Fruit fly (Drosophila melanogaster) whole organism, embryonic: ENCODE measurements around the gene CG6431.
A peak's percentile ranks its signal among the peaks of the same experiment; 100 is the strongest.

Experiments
- BtbVII ChIP-seq: fragments of 200-800 bp; sonication (Bioruptor generic); optimal IDR thresholded peaks from 3 replicates; lab custom pipeline; 2017; ENCODE audit warnings: missing biosample characterization, mild to moderate bottlenecking, missing genetic modification characterization
- CG11093 ChIP-seq: fragments of 200-800 bp; sonication (Bioruptor generic); IDR thresholded peaks from 3 replicates; pipeline ENCODE4 v1.3.6; 2022; ENCODE audit warnings: missing biosample characterization, missing genetic modification characterization
- CG11560 ChIP-seq: fragments of 200-800 bp; sonication (Bioruptor generic); IDR thresholded peaks from 3 replicates; pipeline ENCODE4 v1.3.6; 2022; ENCODE audit warnings: missing biosample characterization, missing genetic modification characterization
- CG14860 ChIP-seq: fragments of 200-800 bp; sonication (Bioruptor generic); IDR thresholded peaks from 3 replicates; pipeline ENCODE4 v1.3.6; 2022; ENCODE audit warnings: missing biosample characterization, missing genetic modification characterization; ENCODE audit not compliant: partially characterized antibody
- CG15601 ChIP-seq: fragments of 200-800 bp; sonication (Bioruptor generic); optimal IDR thresholded peaks from 3 replicates; lab custom pipeline; 2019; ENCODE audit warnings: missing biosample characterization, mild to moderate bottlenecking, missing genetic modification characterization, moderate library complexity
- CG17361 ChIP-seq: fragments of 200-800 bp; sonication (Bioruptor generic); IDR thresholded peaks from 3 replicates; pipeline ENCODE4 v1.3.6; 2022; ENCODE audit warnings: missing biosample characterization, missing genetic modification characterization
- CG18011 ChIP-seq: fragments of 200-800 bp; sonication (Bioruptor generic); optimal IDR thresholded peaks from 2 replicates; lab custom pipeline; 2017; ENCODE audit warnings: missing biosample characterization, missing genetic modification characterization, mild to moderate bottlenecking, moderate library complexity, missing genotype
- CG4404 ChIP-seq: fragments of 200-800 bp; sonication (Bioruptor generic); IDR thresholded peaks from 2 replicates; pipeline ENCODE4 v1.3.6; 2022; ENCODE audit warnings: missing biosample characterization, missing genetic modification characterization
- CG5180 ChIP-seq: fragments of 200-800 bp; sonication (Bioruptor generic); optimal IDR thresholded peaks from 3 replicates; lab custom pipeline; 2017; ENCODE audit warnings: missing biosample characterization, missing genetic modification characterization, mild to moderate bottlenecking, moderate library complexity, missing genetic modification reagents
- CG6813 ChIP-seq: fragments of 200-800 bp; sonication (Bioruptor generic); optimal IDR thresholded peaks from 2 replicates; lab custom pipeline; 2017; ENCODE audit warnings: missing biosample characterization, missing genetic modification characterization, mild to moderate bottlenecking, moderate library complexity, missing genetic modification reagents
- Chrac-16 ChIP-seq: fragments of 200-800 bp; sonication (Bioruptor generic); optimal IDR thresholded peaks from 3 replicates; lab custom pipeline; 2016; ENCODE audit warnings: missing biosample characterization, missing genetic modification characterization
- CrebB ChIP-seq: fragments of 200-800 bp; sonication (Bioruptor generic); optimal IDR thresholded peaks from 3 replicates; lab custom pipeline; 2018; ENCODE audit warnings: missing biosample characterization, mild to moderate bottlenecking, missing genetic modification characterization
- D ChIP-seq, 2 experiments: fragments of 200-800 bp in 1 of 2; fragments of >200 bp in 1 of 2; sonication (Bioruptor generic) in 1 of 2; optimal IDR thresholded peaks; 2 replicates in 1 of 2; 3 replicates in 1 of 2; lab custom pipeline; 2017; ENCODE audit warnings: mild to moderate bottlenecking in 1 of 2, missing biosample characterization in 1 of 2, missing genetic modification characterization in 1 of 2, missing genetic modification reagents in 1 of 2
- Dip3 ChIP-seq: fragments of 200-800 bp; sonication (Bioruptor generic); optimal IDR thresholded peaks from 3 replicates; lab custom pipeline; 2016; ENCODE audit warnings: missing biosample characterization, missing genetic modification characterization
- Ets65A ChIP-seq: fragments of 200-800 bp; sonication (Bioruptor generic); peaks from one replicate; lab custom pipeline; 2016; ENCODE audit warnings: missing biosample characterization, missing genetic modification characterization
- Gug ChIP-seq: fragments of 200-800 bp; sonication (Bioruptor generic); IDR thresholded peaks from 4 replicates; pipeline ENCODE4 v1.3.6; 2022; ENCODE audit warnings: missing biosample characterization, missing genetic modification characterization
- Hr39 ChIP-seq: fragments of >200 bp; optimal IDR thresholded peaks from 2 replicates; lab custom pipeline; 2017
- MESR4 ChIP-seq: fragments of 200-800 bp; sonication (Bioruptor generic); optimal IDR thresholded peaks from 2 replicates; lab custom pipeline; 2018; ENCODE audit warnings: missing biosample characterization, mild to moderate bottlenecking, missing genetic modification characterization, moderate library complexity
- Mes4 ChIP-seq: fragments of 200-800 bp; sonication (Bioruptor generic); optimal IDR thresholded peaks from 2 replicates; lab custom pipeline; 2016; ENCODE audit warnings: missing biosample characterization, missing genetic modification characterization
- NK7.1 ChIP-seq: fragments of 200-800 bp; sonication (Bioruptor generic); optimal IDR thresholded peaks from 3 replicates; lab custom pipeline; 2016; ENCODE audit warnings: missing biosample characterization, missing genetic modification characterization
- Nf-YA ChIP-seq: fragments of 200-800 bp; sonication (Bioruptor generic); IDR thresholded peaks from 2 replicates; pipeline ENCODE4 v1.3.6; 2022; ENCODE audit warnings: missing biosample characterization, missing genetic modification characterization
- ash1 ChIP-seq: fragments of 200-800 bp; sonication (Bioruptor generic); optimal IDR thresholded peaks from 2 replicates; lab custom pipeline; 2018; ENCODE audit warnings: missing biosample characterization, mild to moderate bottlenecking, missing genetic modification characterization
- chinmo ChIP-seq: fragments of 200-800 bp; sonication (Bioruptor generic); IDR thresholded peaks from 4 replicates; pipeline ENCODE4 v1.3.6; 2022; ENCODE audit warnings: missing biosample characterization, missing genetic modification characterization; ENCODE audit not compliant: partially characterized antibody
- ci ChIP-seq: fragments of 200-800 bp; sonication (Bioruptor generic); IDR thresholded peaks from 3 replicates; pipeline ENCODE4 v1.3.6; 2022; ENCODE audit warnings: missing biosample characterization, missing genetic modification characterization
- crol ChIP-seq: fragments of 200-800 bp; sonication (Bioruptor generic); IDR thresholded peaks from 2 replicates; pipeline ENCODE4 v1.3.6; 2022; ENCODE audit warnings: missing biosample characterization, missing genetic modification characterization
- cwo ChIP-seq: fragments of 200-800 bp; sonication (Bioruptor generic); optimal IDR thresholded peaks from 3 replicates; lab custom pipeline; 2017; ENCODE audit warnings: missing biosample characterization, missing genetic modification characterization, mild to moderate bottlenecking, moderate library complexity, missing genetic modification reagents
- dimm ChIP-seq: fragments of 200-800 bp; sonication (Bioruptor generic); IDR thresholded peaks from 2 replicates; pipeline ENCODE4 v1.3.6; 2022; ENCODE audit warnings: missing biosample characterization, missing genetic modification characterization
- hb ChIP-seq: fragments of 200-800 bp; sonication (Bioruptor generic); IDR thresholded peaks from 3 replicates; pipeline ENCODE4 v1.3.6; 2022; ENCODE audit warnings: missing biosample characterization, missing genetic modification characterization; ENCODE audit not compliant: partially characterized antibody
- lilli ChIP-seq: fragments of 200-800 bp; sonication (Bioruptor generic); optimal IDR thresholded peaks from 3 replicates; lab custom pipeline; 2016; ENCODE audit warnings: missing biosample characterization, missing genetic modification characterization
- lmd ChIP-seq: fragments of 200-800 bp; sonication (Bioruptor generic); IDR thresholded peaks from 2 replicates; pipeline ENCODE4 v1.3.6; 2022; ENCODE audit warnings: missing biosample characterization, missing genetic modification characterization
- oc ChIP-seq: fragments of 200-800 bp; sonication (Bioruptor generic); optimal IDR thresholded peaks from 2 replicates; lab custom pipeline; 2018; ENCODE audit warnings: missing biosample characterization, mild to moderate bottlenecking, missing genetic modification characterization, moderate library complexity
- p53 ChIP-seq: fragments of 200-800 bp; sonication (Bioruptor generic); optimal IDR thresholded peaks from 2 replicates; lab custom pipeline; 2016; ENCODE audit warnings: missing biosample characterization, missing genetic modification characterization
- ro ChIP-seq: fragments of 200-800 bp; sonication (Bioruptor generic); IDR thresholded peaks from 2 replicates; pipeline ENCODE4 v1.3.6; 2022; ENCODE audit warnings: missing biosample characterization, missing genetic modification characterization
- row ChIP-seq: fragments of 200-800 bp; sonication (Bioruptor generic); IDR thresholded peaks from 3 replicates; pipeline ENCODE4 v1.3.6; 2022; ENCODE audit warnings: missing biosample characterization, missing genetic modification characterization
- sc ChIP-seq, 3 experiments: fragments of >200 bp in 2 of 3; fragments of 200-800 bp in 1 of 3; sonication (Bioruptor generic) in 1 of 3; optimal IDR thresholded peaks; 2 replicates in 2 of 3; 3 replicates in 1 of 3; lab custom pipeline; 2017; ENCODE audit warnings: mild to moderate bottlenecking in 1 of 3, missing biosample characterization in 1 of 3, missing genetic modification characterization in 1 of 3, missing genetic modification reagents in 1 of 3
- sens ChIP-seq: fragments of 200-800 bp; sonication (Bioruptor generic); peaks from one replicate; lab custom pipeline; 2016; ENCODE audit warnings: missing biosample characterization, missing genetic modification characterization
- ssp ChIP-seq: fragments of 200-800 bp; sonication (Bioruptor generic); IDR thresholded peaks from 2 replicates; pipeline ENCODE4 v1.3.6; 2022; ENCODE audit warnings: missing biosample characterization, missing genetic modification characterization
- stc ChIP-seq: fragments of 200-800 bp; sonication (Bioruptor generic); IDR thresholded peaks from 2 replicates; pipeline ENCODE4 v1.3.6; 2022; ENCODE audit warnings: missing biosample characterization, missing genetic modification characterization
- trh ChIP-seq: fragments of 200-800 bp; sonication (Bioruptor generic); optimal IDR thresholded peaks from 2 replicates; lab custom pipeline; 2016; ENCODE audit warnings: missing biosample characterization, missing genetic modification characterization
- wor ChIP-seq: fragments of 200-800 bp; sonication (Bioruptor generic); IDR thresholded peaks from 2 replicates; pipeline ENCODE4 v1.3.6; 2022; ENCODE audit warnings: missing biosample characterization, missing genetic modification characterization
- yki ChIP-seq: fragments of >200 bp; optimal IDR thresholded peaks from 3 replicates; lab custom pipeline; 2018
- z ChIP-seq: fragments of 200-800 bp; sonication (Bioruptor generic); IDR thresholded peaks from 3 replicates; pipeline ENCODE4 v1.3.6; 2022; ENCODE audit warnings: missing biosample characterization, missing genetic modification characterization

Gene CG6431

dm6 chr2L:10704425-10704824 lies 19.6 kb upstream of the CG6431 start:
- no peak for TF ChIP-seq Nf-YA (GFP tag; lab: Robert Waterston, UW)
- no peak for TF ChIP-seq z (GFP tag; lab: Robert Waterston, UW)
- TF ChIP-seq chinmo: no peak
- TF ChIP-seq Ets65A (GFP tag; lab: Kevin White, UChicago): peak; percentile 90
- no peak for TF ChIP-seq CG6813
- no peak for TF ChIP-seq dimm
- no peak for TF ChIP-seq ssp (GFP tag; lab: Robert Waterston, UW)
- TF ChIP-seq ci (GFP tag; lab: Robert Waterston, UW): no peak

dm6 chr2L:10706267-10706666 lies 17.7 kb upstream of the CG6431 start:
- peak; percentile 73 for TF ChIP-seq Ets65A (GFP tag; lab: Kevin White, UChicago)
- no peak for TF ChIP-seq ro (GFP tag; lab: Robert Waterston, UW)
- TF ChIP-seq, all 482 proteins: peak for 1

dm6 chr2L:10708089-10708488 lies 15.9 kb upstream of the CG6431 start:
- TF ChIP-seq Hr39 (peak; percentile 64), Ets65A (GFP tag; lab: Kevin White, UChicago) (peak; percentile 13), ash1 (no peak), crol (GFP tag; lab: Robert Waterston, UW) (peak; percentile 67), sens (GFP tag; lab: Kevin White, UChicago) (no peak)

- no peak for TF ChIP-seq Dip3
- no peak for TF ChIP-seq p53 (GFP tag; lab: Kevin White, UChicago)
- no peak for TF ChIP-seq Mes4 (GFP tag; lab: Kevin White, UChicago)
- no peak for TF ChIP-seq CG18011 (GFP tag; lab: Kevin White, UChicago)
- TF ChIP-seq Chrac-16 (GFP tag; lab: Kevin White, UChicago): no peak
- no peak for TF ChIP-seq cwo (GFP tag; lab: Kevin White, UChicago)
- TF ChIP-seq stc (GFP tag; lab: Robert Waterston, UW): no peak
- no peak for TF ChIP-seq trh (GFP tag; lab: Kevin White, UChicago)
- TF ChIP-seq CrebB (tag; lab: Kevin White, UChicago): no peak
- no peak for TF ChIP-seq NK7.1 (GFP tag; lab: Kevin White, UChicago)
- TF ChIP-seq row (GFP tag; lab: Robert Waterston, UW): no peak
- no peak for TF ChIP-seq Gug (GFP tag; lab: Robert Waterston, UW)
- no peak for TF ChIP-seq CG14860 (GFP tag; lab: Robert Waterston, UW)
- TF ChIP-seq yki (lab: Kevin White, UChicago): no peak
- TF ChIP-seq lmd: no peak
- no peak for TF ChIP-seq oc (tag; lab: Kevin White, UChicago)
- TF ChIP-seq ci (GFP tag; lab: Robert Waterston, UW): no peak
- TF ChIP-seq CG4404 (GFP tag; lab: Robert Waterston, UW): no peak
Measured at dm6 chr2L:10709353-10709752, 14.7 kb upstream of the CG6431 start, which contains the start of gene Lip2. TSS of gene Lip2 (minus strand) at chr2L:10709453.

dm6 chr2L:10711221-10711620 lies 12.8 kb upstream of the CG6431 start:
- peak; percentile 93 for TF ChIP-seq CG5180
- no peak for TF ChIP-seq CG15601
- TF ChIP-seq ro (GFP tag; lab: Robert Waterston, UW): no peak
- no peak for TF ChIP-seq CG11093 (GFP tag; lab: Robert Waterston, UW)
- TF ChIP-seq sc (optimal IDR thresholded peaks at IDR 0.05; lab: Kevin White, UChicago): no peak
- TF ChIP-seq sc (GFP tag; optimal IDR thresholded peaks at IDR 0.05; lab: Kevin White, UChicago): no peak
- TF ChIP-seq BtbVII: no peak
- no peak for TF ChIP-seq D (optimal IDR thresholded peaks at IDR 0.05; lab: Kevin White, UChicago)
- no peak for TF ChIP-seq D (GFP tag; optimal IDR thresholded peaks at IDR 0.05; lab: Kevin White, UChicago)
- TF ChIP-seq hb (GFP tag; lab: Robert Waterston, UW): 0 out of 3 replicates have a peak, but pooled peaks have one; percentile 19
- TF ChIP-seq lilli: no peak
- no peak for TF ChIP-seq CG11560 (tag; lab: Robert Waterston, UW)
- 0 out of 2 replicates have a peak, but pooled peaks have one; percentile 19 for TF ChIP-seq lmd
- peak; percentile 37; the same call in 1 of the 2 replicates for TF ChIP-seq crol (GFP tag; lab: Robert Waterston, UW)
- no peak for TF ChIP-seq CG17361 (GFP tag; lab: Robert Waterston, UW)
- no peak for TF ChIP-seq wor
- TF ChIP-seq MESR4 (GFP tag; lab: Kevin White, UChicago): no peak
